Fruit fly (Drosophila melanogaster) whole organism, embryonic: ENCODE measurements around the gene bsk.

ENCODE experiments used
- Atf-2 ChIP-seq: fragments of 200-800 bp; sonication (Bioruptor generic); optimal IDR thresholded peaks from 2 replicates; lab custom pipeline; 2016; ENCODE audit warnings: missing biosample characterization, missing genetic modification characterization
- CG10267 ChIP-seq: fragments of 200-800 bp; sonication (Bioruptor generic); optimal IDR thresholded peaks from 2 replicates; lab custom pipeline; 2018; ENCODE audit warnings: missing biosample characterization, mild to moderate bottlenecking, missing genetic modification characterization, moderate library complexity
- CG10462 ChIP-seq: fragments of 200-800 bp; sonication (Bioruptor generic); optimal IDR thresholded peaks from 2 replicates; lab custom pipeline; 2016; ENCODE audit warnings: missing biosample characterization, missing genetic modification characterization
- CG12155 ChIP-seq: fragments of 200-800 bp; sonication (Bioruptor generic); optimal IDR thresholded peaks from 3 replicates; lab custom pipeline; 2016; ENCODE audit warnings: missing biosample characterization, missing genetic modification characterization
- CG12219 ChIP-seq: fragments of 200-800 bp; sonication (Bioruptor generic); optimal IDR thresholded peaks from 3 replicates; lab custom pipeline; 2018; ENCODE audit warnings: missing biosample characterization, mild to moderate bottlenecking, missing genetic modification characterization
- CG12299 ChIP-seq: fragments of 200-800 bp; sonication (Bioruptor generic); optimal IDR thresholded peaks from 2 replicates; lab custom pipeline; 2018; ENCODE audit warnings: missing biosample characterization, mild to moderate bottlenecking, missing genetic modification characterization
- CG12769 ChIP-seq: fragments of 200-800 bp; sonication (Bioruptor generic); optimal IDR thresholded peaks from 2 replicates; lab custom pipeline; 2019; ENCODE audit warnings: missing biosample characterization, mild to moderate bottlenecking, missing genetic modification characterization, moderate library complexity
- CG14014 ChIP-seq: fragments of 200-800 bp; sonication (Bioruptor generic); IDR thresholded peaks from 2 replicates; pipeline ENCODE4 v1.3.6; 2022; ENCODE audit warnings: missing biosample characterization, missing genetic modification characterization
- CG14710 ChIP-seq: fragments of 200-800 bp; sonication (Bioruptor generic); optimal IDR thresholded peaks from 3 replicates; lab custom pipeline; 2019; ENCODE audit warnings: missing biosample characterization, mild to moderate bottlenecking, missing genetic modification characterization, moderate library complexity
- CG15011 ChIP-seq: fragments of 200-800 bp; sonication (Bioruptor generic); optimal IDR thresholded peaks from 3 replicates; lab custom pipeline; 2018; ENCODE audit warnings: missing biosample characterization, mild to moderate bottlenecking, missing genetic modification characterization
- CG17186 ChIP-seq: fragments of 200-800 bp; sonication (Bioruptor generic); optimal IDR thresholded peaks from 3 replicates; lab custom pipeline; 2017; ENCODE audit warnings: missing biosample characterization, missing genetic modification reagents, missing genetic modification characterization
- CG17328 ChIP-seq: fragments of 200-800 bp; sonication (Bioruptor generic); IDR thresholded peaks from 2 replicates; pipeline ENCODE4 v1.3.6; 2022; ENCODE audit warnings: missing biosample characterization, missing genetic modification characterization
- CG17361 ChIP-seq: fragments of 200-800 bp; sonication (Bioruptor generic); IDR thresholded peaks from 3 replicates; pipeline ENCODE4 v1.3.6; 2022; ENCODE audit warnings: missing biosample characterization, missing genetic modification characterization
- CG31365 ChIP-seq: fragments of 200-800 bp; sonication (Bioruptor generic); optimal IDR thresholded peaks from 2 replicates; lab custom pipeline; 2018; ENCODE audit warnings: missing biosample characterization, mild to moderate bottlenecking, missing genetic modification characterization
- CG32772 ChIP-seq: fragments of 200-800 bp; sonication (Bioruptor generic); IDR thresholded peaks from 2 replicates; pipeline ENCODE4 v1.3.6; 2022; ENCODE audit warnings: missing biosample characterization, missing genetic modification characterization
- CG3281 ChIP-seq: fragments of 200-800 bp; sonication (Bioruptor generic); optimal IDR thresholded peaks from 3 replicates; lab custom pipeline; 2017; ENCODE audit warnings: missing biosample characterization, mild to moderate bottlenecking, missing genetic modification characterization
- CG6654 ChIP-seq: fragments of 200-800 bp; sonication (Bioruptor generic); optimal IDR thresholded peaks from 2 replicates; lab custom pipeline; 2017; ENCODE audit warnings: missing biosample characterization, mild to moderate bottlenecking, missing genetic modification characterization
- CG6791 ChIP-seq: fragments of 200-800 bp; sonication (Bioruptor generic); IDR thresholded peaks from 3 replicates; pipeline ENCODE4 v1.3.6; 2022; ENCODE audit warnings: missing biosample characterization, missing genetic modification characterization; ENCODE audit not compliant: partially characterized antibody
- CG7556 ChIP-seq: fragments of 200-800 bp; sonication (Bioruptor generic); optimal IDR thresholded peaks from 2 replicates; lab custom pipeline; 2017; ENCODE audit warnings: missing biosample characterization, mild to moderate bottlenecking, missing genetic modification characterization
- CHES-1-like ChIP-seq: fragments of 200-800 bp; sonication (Bioruptor generic); optimal IDR thresholded peaks from 2 replicates; lab custom pipeline; 2016; ENCODE audit warnings: missing biosample characterization, missing genetic modification characterization
- CTCF ChIP-seq: fragments of 200-800 bp; sonication (Bioruptor generic); optimal IDR thresholded peaks from 2 replicates; lab custom pipeline; 2017; ENCODE audit warnings: missing biosample characterization, mild to moderate bottlenecking, missing genetic modification characterization, moderate library complexity
- H15 ChIP-seq: fragments of 200-800 bp; sonication (Bioruptor generic); IDR thresholded peaks from 3 replicates; pipeline ENCODE4 v1.3.6; 2022; ENCODE audit warnings: missing biosample characterization, missing genetic modification characterization
- MTF-1 ChIP-seq: fragments of 200-800 bp; sonication (Bioruptor generic); optimal IDR thresholded peaks from 2 replicates; lab custom pipeline; 2018; ENCODE audit warnings: missing biosample characterization, mild to moderate bottlenecking, missing genetic modification characterization, borderline replicate concordance
- Nf-YB ChIP-seq: fragments of 200-800 bp; sonication (Bioruptor generic); optimal IDR thresholded peaks from 3 replicates; lab custom pipeline; 2019; ENCODE audit warnings: missing biosample characterization, mild to moderate bottlenecking, missing genetic modification characterization, moderate library complexity
- PHDP ChIP-seq: fragments of 200-800 bp; sonication (Bioruptor generic); optimal IDR thresholded peaks from 3 replicates; lab custom pipeline; 2018; ENCODE audit warnings: missing biosample characterization, mild to moderate bottlenecking, missing genetic modification characterization, moderate library complexity
- Trl ChIP-seq, 3 experiments: fragments of >200 bp in 2 of 3; fragments of 200-800 bp in 1 of 3; sonication (Bioruptor generic) in 1 of 3; optimal IDR thresholded peaks; 2 replicates in 1 of 3; 3 replicates in 2 of 3; lab custom pipeline; 2016 to 2017; ENCODE audit warnings: missing biosample characterization in 1 of 3, missing genetic modification characterization in 1 of 3
- abd-A ChIP-seq: fragments of 200-800 bp; sonication (Bioruptor generic); optimal IDR thresholded peaks from 3 replicates; lab custom pipeline; 2019; ENCODE audit warnings: missing biosample characterization, mild to moderate bottlenecking, missing genetic modification characterization, moderate library complexity
- ato ChIP-seq: fragments of 200-800 bp; sonication (Bioruptor generic); IDR thresholded peaks from 2 replicates; pipeline ENCODE4 v1.3.6; 2022; ENCODE audit warnings: missing biosample characterization, missing genetic modification characterization; ENCODE audit not compliant: partially characterized antibody
- bbx ChIP-seq: fragments of 200-800 bp; sonication (Bioruptor generic); IDR thresholded peaks from 2 replicates; pipeline ENCODE4 v1.3.6; 2022; ENCODE audit warnings: missing biosample characterization, missing genetic modification characterization; ENCODE audit not compliant: partially characterized antibody
- bsh ChIP-seq, 2 experiments: fragments of 200-800 bp; sonication (Bioruptor generic); optimal IDR thresholded peaks; 2 replicates each; lab custom pipeline; 2017 to 2018; ENCODE audit warnings: mild to moderate bottlenecking in 2 of 2, missing biosample characterization in 2 of 2, missing genetic modification characterization in 2 of 2, moderate library complexity in 1 of 2
- btn ChIP-seq: fragments of 200-800 bp; sonication (Bioruptor generic); optimal IDR thresholded peaks from 2 replicates; lab custom pipeline; 2016; ENCODE audit warnings: missing biosample characterization, missing genetic modification characterization
- caup ChIP-seq: fragments of 200-800 bp; sonication (Bioruptor generic); optimal IDR thresholded peaks from 3 replicates; lab custom pipeline; 2017; ENCODE audit warnings: missing biosample characterization, mild to moderate bottlenecking, missing genetic modification characterization, moderate library complexity; ENCODE audit not compliant: severe bottlenecking
- dmrt99B ChIP-seq: fragments of 200-800 bp; sonication (Bioruptor generic); optimal IDR thresholded peaks from 2 replicates; lab custom pipeline; 2018; ENCODE audit warnings: missing biosample characterization, mild to moderate bottlenecking, missing genetic modification characterization, moderate library complexity
- ewg ChIP-seq: fragments of 200-800 bp; sonication (Bioruptor generic); optimal IDR thresholded peaks from 3 replicates; lab custom pipeline; 2017; ENCODE audit warnings: mild to moderate bottlenecking, missing biosample characterization, missing genetic modification reagents, missing genetic modification characterization
- fd102C ChIP-seq: fragments of 200-800 bp; sonication (Bioruptor generic); optimal IDR thresholded peaks from 2 replicates; lab custom pipeline; 2018; ENCODE audit warnings: missing biosample characterization, mild to moderate bottlenecking, missing genetic modification characterization, moderate library complexity
- gfzf ChIP-seq: fragments of 200-800 bp; sonication (Bioruptor generic); optimal IDR thresholded peaks from 2 replicates; lab custom pipeline; 2016; ENCODE audit warnings: missing biosample characterization, mild to moderate bottlenecking, missing genetic modification characterization, moderate library complexity
- gsb-n ChIP-seq: fragments of 200-800 bp; sonication (Bioruptor generic); optimal IDR thresholded peaks from 3 replicates; lab custom pipeline; 2018; ENCODE audit warnings: missing biosample characterization, mild to moderate bottlenecking, missing genetic modification characterization
- gt ChIP-seq: fragments of 200-800 bp; sonication (Bioruptor generic); IDR thresholded peaks from 2 replicates; pipeline ENCODE4 v1.3.6; 2022; ENCODE audit warnings: missing biosample characterization, missing genetic modification characterization
- her ChIP-seq: fragments of 200-800 bp; sonication (Bioruptor generic); optimal IDR thresholded peaks from 2 replicates; lab custom pipeline; 2016; ENCODE audit warnings: missing biosample characterization, missing genetic modification characterization
- nmo ChIP-seq: fragments of 200-800 bp; sonication (Bioruptor generic); optimal IDR thresholded peaks from 2 replicates; lab custom pipeline; 2018; ENCODE audit warnings: missing biosample characterization, mild to moderate bottlenecking, missing genetic modification characterization, moderate library complexity
- odd ChIP-seq: fragments of 200-800 bp; sonication (Bioruptor generic); optimal IDR thresholded peaks from 2 replicates; lab custom pipeline; 2017; ENCODE audit warnings: missing biosample characterization, mild to moderate bottlenecking, missing genetic modification characterization
- org-1 ChIP-seq: fragments of 200-800 bp; sonication (Bioruptor generic); optimal IDR thresholded peaks from 2 replicates; lab custom pipeline; 2017; ENCODE audit warnings: missing biosample characterization, missing genetic modification characterization
- phol ChIP-seq: fragments of 200-800 bp; sonication (Bioruptor generic); optimal IDR thresholded peaks from 3 replicates; lab custom pipeline; 2018; ENCODE audit warnings: missing biosample characterization, mild to moderate bottlenecking, missing genetic modification characterization, moderate library complexity
- salm ChIP-seq: fragments of 200-800 bp; sonication (Bioruptor generic); optimal IDR thresholded peaks from 2 replicates; lab custom pipeline; 2018; ENCODE audit warnings: missing biosample characterization, mild to moderate bottlenecking, missing genetic modification characterization
- slbo ChIP-seq: fragments of 200-800 bp; sonication (Bioruptor generic); IDR thresholded peaks from 2 replicates; pipeline ENCODE4 v1.3.6; 2022; ENCODE audit warnings: missing biosample characterization, missing genetic modification characterization
- stc ChIP-seq: fragments of 200-800 bp; sonication (Bioruptor generic); IDR thresholded peaks from 2 replicates; pipeline ENCODE4 v1.3.6; 2022; ENCODE audit warnings: missing biosample characterization, missing genetic modification characterization
- ttk ChIP-seq: fragments of 200-800 bp; sonication (Bioruptor generic); IDR thresholded peaks from 2 replicates; pipeline ENCODE4 v2.1.2; 2022; ENCODE audit warnings: missing biosample characterization, missing genetic modification characterization
- twi ChIP-seq: fragments of 200-800 bp; optimal IDR thresholded peaks from 2 replicates; lab custom pipeline; 2019; ENCODE audit warnings: missing biosample characterization, mild to moderate bottlenecking, missing genetic modification characterization, moderate library complexity
- unpg ChIP-seq: fragments of 200-800 bp; sonication (Bioruptor generic); optimal IDR thresholded peaks from 3 replicates; lab custom pipeline; 2018; ENCODE audit warnings: missing biosample characterization, mild to moderate bottlenecking, missing genetic modification characterization, moderate library complexity
- vvl ChIP-seq: fragments of 200-800 bp; sonication (Bioruptor generic); IDR thresholded peaks from 2 replicates; pipeline ENCODE4 v1.3.6; 2022; ENCODE audit warnings: missing biosample characterization, missing genetic modification characterization

Gene bsk

dm6 chr2L:10231092-10231494, 19.2 kb downstream of the bsk start:
- TF ChIP-seq slbo (GFP tag; lab: Robert Waterston, UW), result peak; percentile 42; the same call in 1 of the 2 replicates
- peak; percentile 9 for TF ChIP-seq CG7556 (GFP tag; lab: Kevin White, UChicago)
- TF ChIP-seq CG12219 (GFP tag; lab: Kevin White, UChicago), result no peak
- peak; percentile 36 for TF ChIP-seq CG3281 (GFP tag; lab: Kevin White, UChicago)
- no peak for TF ChIP-seq stc (GFP tag; lab: Robert Waterston, UW)
- no peak for TF ChIP-seq Atf-2 (GFP tag; lab: Kevin White, UChicago)
- TF ChIP-seq CG17186, result no peak
- no peak for TF ChIP-seq bbx (GFP tag; lab: Robert Waterston, UW)
- no peak for TF ChIP-seq CG17361 (GFP tag; lab: Robert Waterston, UW)
- TF ChIP-seq org-1 (GFP tag; lab: Kevin White, UChicago), result no peak
- no peak for TF ChIP-seq CG12155 (GFP tag; lab: Kevin White, UChicago)
- no peak for TF ChIP-seq btn (GFP tag; lab: Kevin White, UChicago)
- peak in 1 of 2 experiments; percentile 7 for TF ChIP-seq Trl (optimal IDR thresholded peaks at IDR 0.05; lab: Kevin White, UChicago)
- peak; percentile 35 for TF ChIP-seq Trl (GFP tag; optimal IDR thresholded peaks at IDR 0.05; lab: Kevin White, UChicago)
- TF ChIP-seq CG12299 (tag; lab: Kevin White, UChicago), result no peak
- TF ChIP-seq CG17328 (GFP tag; lab: Robert Waterston, UW), result no peak; the same call in 1 of the 2 replicates
- TF ChIP-seq gt, result no peak
- no peak for TF ChIP-seq CG10462 (GFP tag; lab: Kevin White, UChicago)
- TF ChIP-seq CG12769, result peak; percentile 25
- no peak for TF ChIP-seq MTF-1 (GFP tag; lab: Kevin White, UChicago)
- TF ChIP-seq CG10267, result no peak
- TF ChIP-seq vvl, result no peak
- no peak for TF ChIP-seq fd102C (GFP tag; lab: Kevin White, UChicago)
- TF ChIP-seq CG14710 (tag; lab: Kevin White, UChicago), result no peak
- no peak; the same call in 1 of the 2 replicates for TF ChIP-seq CG14014 (GFP tag; lab: Robert Waterston, UW)
- TF ChIP-seq abd-A (tag; lab: Kevin White, UChicago), result no peak
- no peak for TF ChIP-seq dmrt99B (tag; lab: Kevin White, UChicago)
- TF ChIP-seq ewg, result no peak
- TF ChIP-seq CHES-1-like, result peak; percentile 19
- no peak for TF ChIP-seq odd (GFP tag; lab: Kevin White, UChicago)
- no peak for TF ChIP-seq ato (GFP tag; lab: Robert Waterston, UW)
- TF ChIP-seq bsh (GFP tag; optimal IDR thresholded peaks at IDR 0.05; lab: Kevin White, UChicago), result peak in 1 of 2 experiments; percentile 23
- TF ChIP-seq CG32772, result no peak
- peak; percentile 14 for TF ChIP-seq her
- TF ChIP-seq CG6791 (GFP tag; lab: Robert Waterston, UW), result no peak
- TF ChIP-seq gfzf (GFP tag; lab: Kevin White, UChicago), result no peak
- TF ChIP-seq ttk, result no peak
- no peak for TF ChIP-seq phol (tag; lab: Kevin White, UChicago)
- no peak for TF ChIP-seq twi (tag; lab: Kevin White, UChicago)
- no peak for TF ChIP-seq CG15011 (GFP tag; lab: Kevin White, UChicago)
- TF ChIP-seq nmo (GFP tag; lab: Kevin White, UChicago), result no peak
- TF ChIP-seq PHDP (tag; lab: Kevin White, UChicago), result peak; percentile 47
- TF ChIP-seq unpg (GFP tag; lab: Kevin White, UChicago), result peak; percentile 22
- no peak for TF ChIP-seq CG31365 (tag; lab: Kevin White, UChicago)
- TF ChIP-seq H15, result no peak
- TF ChIP-seq gsb-n, result no peak
- no peak for TF ChIP-seq CTCF (GFP tag; lab: Kevin White, UChicago)
- no peak for TF ChIP-seq salm (tag; lab: Kevin White, UChicago)
- no peak for TF ChIP-seq caup (GFP tag; lab: Kevin White, UChicago)
- TF ChIP-seq Nf-YB (GFP tag; lab: Kevin White, UChicago), result no peak
- no peak for TF ChIP-seq CG6654 (GFP tag; lab: Kevin White, UChicago)
